Fruit fly (Drosophila melanogaster): ENCODE measurements around the gene Dci.

Gene Dci

DNA sequence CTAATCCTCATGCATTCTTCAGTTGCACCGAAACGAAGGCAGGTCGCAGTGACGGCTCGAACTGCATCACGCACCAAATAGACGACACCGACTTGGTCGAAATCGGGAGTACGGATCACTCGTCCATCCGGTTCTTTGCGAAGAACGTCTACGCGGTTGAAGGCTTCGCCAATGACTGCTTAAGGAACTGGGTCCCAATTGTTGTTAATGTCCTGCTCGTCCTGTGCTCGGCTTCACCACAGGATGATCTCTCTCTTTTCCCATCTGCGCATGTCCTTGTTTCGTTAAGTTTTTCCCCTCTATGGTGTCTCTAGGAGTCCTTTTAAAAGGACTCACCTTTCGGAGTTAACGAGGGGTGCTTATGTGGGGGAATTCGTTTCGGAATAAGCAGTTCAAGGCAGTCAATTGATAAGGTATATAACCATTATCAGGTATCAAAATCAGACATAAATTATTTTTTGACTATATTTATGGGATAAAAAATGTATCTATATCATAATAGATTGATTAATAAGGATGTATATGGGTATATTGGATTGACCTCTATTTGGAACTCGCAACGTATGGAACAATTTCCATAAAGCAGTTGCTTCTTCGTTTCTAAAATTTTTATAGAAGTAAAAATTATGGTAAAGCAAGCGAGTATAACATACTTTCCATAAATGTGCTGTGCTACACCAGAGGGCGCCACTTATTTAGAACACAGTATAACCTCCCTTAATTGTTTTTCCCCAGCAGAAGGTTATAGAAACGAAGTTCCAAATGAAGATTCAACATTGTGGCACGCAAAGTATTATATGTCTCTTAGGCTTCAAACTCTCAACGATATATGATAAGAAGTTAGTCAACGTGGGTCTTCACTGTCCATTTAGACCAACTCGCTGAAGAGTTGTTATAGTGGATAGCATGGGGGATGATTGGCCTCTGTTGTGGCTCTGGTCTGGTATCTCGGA is 6.2 kb downstream of the Dci start, which contains the start of gene dpr20 (continued):
- TF ChIP-seq Ets65A (GFP tag) (peak; percentile 96), chif (GFP tag; optimal IDR thresholded peaks at IDR 0.05) (peak; percentile 41 to 73), disco-r (GFP tag; optimal IDR thresholded peaks at IDR 0.05) (no peak), Eip74EF (GFP tag; optimal IDR thresholded peaks at IDR 0.05) (no peak), dm (GFP tag; optimal IDR thresholded peaks at IDR 0.05) (peak; percentile 15), Tbp (GFP tag; optimal IDR thresholded peaks at IDR 0.05) (no peak), CHES-1-like (GFP tag; optimal IDR thresholded peaks at IDR 0.05) (peak; percentile 65), CG15073 (GFP tag; optimal IDR thresholded peaks at IDR 0.05) (no peak), usp (GFP tag; optimal IDR thresholded peaks at IDR 0.05) (no peak), NFAT (GFP tag; IDR thresholded peaks at IDR 0.05) (peak; percentile 94), ftz-f1 (GFP tag; optimal IDR thresholded peaks at IDR 0.05) (no peak), Ptx1 (GFP tag; IDR thresholded peaks at IDR 0.05) (peak; percentile 92), dimm (GFP tag; IDR thresholded peaks at IDR 0.05) (peak; percentile 66), kah (GFP tag; optimal IDR thresholded peaks at IDR 0.05) (no peak), CG12071 (GFP tag; optimal IDR thresholded peaks at IDR 0.05) (peak; percentile 89), CG1647 (GFP tag; optimal IDR thresholded peaks at IDR 0.05) (peak; percentile 28), CG8281 (tag; optimal IDR thresholded peaks at IDR 0.05) (peak; percentile 40), CG13775 (GFP tag; optimal IDR thresholded peaks at IDR 0.05) (peak; percentile 35), mirr (GFP tag; optimal IDR thresholded peaks at IDR 0.05) (peak; percentile 60), Dip2 (GFP tag; IDR thresholded peaks at IDR 0.05) (no peak), pita (GFP tag; optimal IDR thresholded peaks at IDR 0.05) (peak; percentile 35), CG4328 (GFP tag; optimal IDR thresholded peaks at IDR 0.05) (no peak), ro (GFP tag; IDR thresholded peaks at IDR 0.05) (peak; percentile 77), B-H2 (GFP tag; optimal IDR thresholded peaks at IDR 0.05) (peak; percentile 92), Hr78 (GFP tag; optimal IDR thresholded peaks at IDR 0.05) (no peak), stc (GFP tag; IDR thresholded peaks at IDR 0.05) (peak; percentile 90), tna (GFP tag; IDR thresholded peaks at IDR 0.05; ENCODE audit: partially characterized antibody) (no peak), Spps (tag; optimal IDR thresholded peaks at IDR 0.05) (no peak), CG10565 (GFP tag; optimal IDR thresholded peaks at IDR 0.05) (no peak), Elba2 (GFP tag; optimal IDR thresholded peaks at IDR 0.05) (no peak), sim (GFP tag; IDR thresholded peaks at IDR 0.05) (peak; percentile 10; the same call in 1 of the 2 replicates), CG14965 (GFP tag; optimal IDR thresholded peaks at IDR 0.05; ENCODE audit: borderline replicate concordance) (peak; percentile 2), Aef1 (GFP tag; IDR thresholded peaks at IDR 0.05) (peak; percentile 86), sr (GFP tag; IDR thresholded peaks at IDR 0.05) (peak; percentile 66), CG7372 (GFP tag; IDR thresholded peaks at IDR 0.05) (peak; percentile 81), sqz (GFP tag; optimal IDR thresholded peaks at IDR 0.05) (no peak), CG3407 (GFP tag; optimal IDR thresholded peaks at IDR 0.05) (peak; percentile 14), Scr (GFP tag; IDR thresholded peaks at IDR 0.05; ENCODE audit: partially characterized antibody) (no peak), Fer3 (tag; optimal IDR thresholded peaks at IDR 0.05) (peak; percentile 82), Vsx1 (GFP tag; optimal IDR thresholded peaks at IDR 0.05) (peak; percentile 2), CG7928 (GFP tag; optimal IDR thresholded peaks at IDR 0.05) (peak; percentile 48), CG8089 (GFP tag; optimal IDR thresholded peaks at IDR 0.05) (peak; percentile 7), MBD-R2 (GFP tag; IDR thresholded peaks at IDR 0.05) (peak; percentile 77), Oaz (GFP tag; IDR thresholded peaks at IDR 0.05) (peak; percentile 74), CG11456 (GFP tag; IDR thresholded peaks at IDR 0.05) (peak; percentile 95), trem (tag; optimal IDR thresholded peaks at IDR 0.05) (no peak), sisA (GFP tag; IDR thresholded peaks at IDR 0.05) (peak; percentile 85), CG12104 (GFP tag; optimal IDR thresholded peaks at IDR 0.05) (peak; percentile 8), CG12299 (tag; optimal IDR thresholded peaks at IDR 0.05) (peak; percentile 46)

Measured in whole organism, embryonic.